Worm (Caenorhabditis elegans) whole organism, mixed stage, embryonic: Measurements from ENCODE around the gene C03H5.4.

ENCODE experiments used
- M03D4.4 ChIP-seq: sonication (generic microtip); optimal IDR thresholded peaks from 2 replicates; lab custom pipeline; 2017; ENCODE audit warnings: mild to moderate bottlenecking, missing genetic modification characterization, missing compliant biosample characterization
- bed-3 ChIP-seq: fragments of 200-800 bp; sonication (Bioruptor generic); optimal IDR thresholded peaks from 3 replicates; lab custom pipeline; 2018; ENCODE audit warnings: mild to moderate bottlenecking, missing genetic modification characterization, moderate library complexity, missing compliant biosample characterization
- blmp-1 ChIP-seq: fragments of 150-350 bp; optimal IDR thresholded peaks from 2 replicates; lab custom pipeline; 2014; ENCODE audit warnings: missing biosample characterization, missing genetic modification characterization
- ceh-39 ChIP-seq: fragments of 150-350 bp; optimal IDR thresholded peaks from 2 replicates; lab custom pipeline; 2014; ENCODE audit warnings: missing biosample characterization, missing genetic modification characterization
- ceh-43 ChIP-seq: fragments of 200-800 bp; sonication (Bioruptor generic); optimal IDR thresholded peaks from 2 replicates; lab custom pipeline; 2018; ENCODE audit warnings: mild to moderate bottlenecking, missing genetic modification characterization, moderate library complexity, missing compliant biosample characterization
- ceh-83 ChIP-seq: fragments of 200-800 bp; sonication (Bioruptor generic); optimal IDR thresholded peaks from 2 replicates; lab custom pipeline; 2018; ENCODE audit warnings: mild to moderate bottlenecking, missing genetic modification characterization, missing compliant biosample characterization
- ces-1 ChIP-seq: fragments of 150-350 bp; optimal IDR thresholded peaks from 2 replicates; lab custom pipeline; 2014; ENCODE audit warnings: missing biosample characterization, missing genetic modification reagents, missing genetic modification characterization
- cnd-1 ChIP-seq: fragments of 200-800 bp; sonication (Bioruptor generic); optimal IDR thresholded peaks from 2 replicates; lab custom pipeline; 2018; ENCODE audit warnings: mild to moderate bottlenecking, missing genetic modification characterization, missing compliant biosample characterization
- drap-1 ChIP-seq: fragments of 200-800 bp; sonication (Bioruptor generic); optimal IDR thresholded peaks from 3 replicates; lab custom pipeline; 2018; ENCODE audit warnings: mild to moderate bottlenecking, missing genetic modification characterization, missing compliant biosample characterization
- elt-1 ChIP-seq: sonication (generic microtip); optimal IDR thresholded peaks from 2 replicates; lab custom pipeline; 2017; ENCODE audit warnings: missing genetic modification characterization, mild to moderate bottlenecking, missing compliant biosample characterization, antibody characterized with exemption, moderate library complexity, borderline replicate concordance; ENCODE audit not compliant: insufficient read depth
- elt-3 ChIP-seq: fragments of 150-350 bp; optimal IDR thresholded peaks from 2 replicates; lab custom pipeline; 2014; ENCODE audit warnings: missing biosample characterization, missing genetic modification characterization
- flh-1 ChIP-seq: fragments of 200-800 bp; sonication (Bioruptor generic); optimal IDR thresholded peaks from 2 replicates; lab custom pipeline; 2018; ENCODE audit warnings: mild to moderate bottlenecking, missing genetic modification characterization, moderate library complexity, missing compliant biosample characterization
- ham-2 ChIP-seq: fragments of 200-800 bp; sonication (Bioruptor generic); optimal IDR thresholded peaks from 2 replicates; lab custom pipeline; 2018; ENCODE audit warnings: mild to moderate bottlenecking, missing genetic modification characterization, missing compliant biosample characterization
- lin-13 ChIP-seq: fragments of 150-350 bp; optimal IDR thresholded peaks from 2 replicates; lab custom pipeline; 2014; ENCODE audit warnings: missing biosample characterization, missing genetic modification characterization
- lin-32 ChIP-seq: fragments of 200-800 bp; sonication (Bioruptor generic); optimal IDR thresholded peaks from 2 replicates; lab custom pipeline; 2018; ENCODE audit warnings: mild to moderate bottlenecking, missing genetic modification characterization, missing compliant biosample characterization
- lsy-2 ChIP-seq: fragments of 150-350 bp; optimal IDR thresholded peaks from 2 replicates; lab custom pipeline; 2014; ENCODE audit warnings: missing biosample characterization, missing genetic modification characterization
- mab-5 ChIP-seq: fragments of 150-350 bp; optimal IDR thresholded peaks from 2 replicates; lab custom pipeline; 2014; ENCODE audit warnings: missing biosample characterization, missing genetic modification characterization
- mls-2 ChIP-seq: sonication (generic microtip); optimal IDR thresholded peaks from 2 replicates; lab custom pipeline; 2016; ENCODE audit warnings: mild to moderate bottlenecking, missing genetic modification characterization, moderate library complexity, missing compliant biosample characterization
- nhr-12 ChIP-seq: fragments of 150-350 bp; optimal IDR thresholded peaks from 2 replicates; lab custom pipeline; 2014; ENCODE audit warnings: missing biosample characterization, missing genetic modification characterization
- nhr-2 ChIP-seq: fragments of 150-350 bp; optimal IDR thresholded peaks from 2 replicates; lab custom pipeline; 2014; ENCODE audit warnings: missing biosample characterization, missing genetic modification characterization
- nhr-237 ChIP-seq: fragments of 150-350 bp; optimal IDR thresholded peaks from 2 replicates; lab custom pipeline; 2014; ENCODE audit warnings: missing biosample characterization, missing genetic modification characterization
- nhr-28 ChIP-seq: fragments of 150-350 bp; optimal IDR thresholded peaks from 2 replicates; lab custom pipeline; 2014; ENCODE audit warnings: missing biosample characterization, missing genetic modification characterization
- nhr-76 ChIP-seq: sonication (generic microtip); optimal IDR thresholded peaks from 2 replicates; lab custom pipeline; 2017; ENCODE audit warnings: missing biosample characterization, missing genetic modification characterization
- pha-4 ChIP-seq: fragments of 150-350 bp; optimal IDR thresholded peaks from 2 replicates; lab custom pipeline; 2018; ENCODE audit warnings: missing biosample characterization, missing genetic modification reagents, missing genetic modification characterization
- snpc-4 ChIP-seq: fragments of 150-350 bp; optimal IDR thresholded peaks from 2 replicates; lab custom pipeline; 2014; ENCODE audit warnings: missing biosample characterization, missing genetic modification characterization
- sptf-1 ChIP-seq: sonication (generic microtip); optimal IDR thresholded peaks from 2 replicates; lab custom pipeline; 2017; ENCODE audit warnings: mild to moderate bottlenecking, missing genetic modification characterization, moderate library complexity, missing compliant biosample characterization
- tbx-8 ChIP-seq: fragments of 200-800 bp; sonication (Bioruptor generic); optimal IDR thresholded peaks from 2 replicates; lab custom pipeline; 2018; ENCODE audit warnings: mild to moderate bottlenecking, missing genetic modification characterization, moderate library complexity, missing compliant biosample characterization
- unc-120 ChIP-seq: sonication (generic microtip); optimal IDR thresholded peaks from 2 replicates; lab custom pipeline; 2017; ENCODE audit warnings: missing genetic modification characterization, missing compliant biosample characterization; ENCODE audit not compliant: poor library complexity, severe bottlenecking
- unc-39 ChIP-seq: fragments of 150-350 bp; optimal IDR thresholded peaks from 2 replicates; lab custom pipeline; 2014; ENCODE audit warnings: missing biosample characterization, missing genetic modification characterization
- unc-62 ChIP-seq: fragments of 150-350 bp; optimal IDR thresholded peaks from 2 replicates; lab custom pipeline; 2014; ENCODE audit warnings: missing biosample characterization, missing genetic modification reagents, missing genetic modification characterization
- zip-8 ChIP-seq: fragments of 150-350 bp; optimal IDR thresholded peaks from 2 replicates; lab custom pipeline; 2014; ENCODE audit warnings: missing biosample characterization, missing genetic modification characterization
- ztf-11 ChIP-seq: fragments of 150-350 bp; optimal IDR thresholded peaks from 2 replicates; lab custom pipeline; 2014; ENCODE audit warnings: missing biosample characterization, missing genetic modification characterization

C03H5.4 gene

DNA sequence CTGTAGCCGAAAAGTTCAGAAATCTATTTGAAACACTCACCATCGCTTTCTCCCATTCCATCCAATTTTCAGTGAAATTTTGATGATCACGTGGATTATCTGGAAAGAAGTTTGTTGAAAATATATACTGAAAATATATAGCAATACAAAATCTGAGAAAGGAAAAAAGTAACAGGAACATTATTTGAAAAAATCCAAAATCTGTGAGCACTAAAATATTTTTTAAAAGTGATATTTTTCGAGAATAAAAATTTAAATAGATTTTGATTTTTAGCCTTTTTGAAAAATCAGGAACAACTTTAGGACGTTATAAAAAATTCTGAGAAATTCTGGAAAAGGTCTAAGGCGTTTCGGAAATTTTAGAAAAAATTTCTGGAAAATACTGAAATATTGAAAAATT lies 18.1 kb upstream of the C03H5.4 start, which contains the start of gene dmsr-4:
dmsr-4 (minus strand) TSS at position 101 of the 400 bp plus-strand sequence.
- TF ChIP-seq ztf-11 (tag; lab: Kevin White, UChicago) (no peak), snpc-4 (no peak), elt-1 (tag; lab: Kevin White, UChicago) (no peak), unc-39 (tag; lab: Kevin White, UChicago) (no peak), pha-4 (tag; lab: Kevin White, UChicago) (no peak), mls-2 (tag; lab: Kevin White, UChicago) (no peak), nhr-12 (tag; lab: Kevin White, UChicago) (no peak)

- no peak for TF ChIP-seq ztf-11 (tag; lab: Kevin White, UChicago)
- no peak for TF ChIP-seq ceh-83 (GFP tag; lab: Kevin White, UChicago)
- no peak for TF ChIP-seq blmp-1 (tag; lab: Kevin White, UChicago)
- no peak for TF ChIP-seq mls-2 (tag; lab: Kevin White, UChicago)
- no peak for TF ChIP-seq lin-13 (tag; lab: Kevin White, UChicago)
- no peak for TF ChIP-seq ham-2
- TF ChIP-seq sptf-1 (tag; lab: Kevin White, UChicago): no peak
- no peak for TF ChIP-seq elt-3 (tag; lab: Kevin White, UChicago)
- no peak for TF ChIP-seq nhr-237 (tag; lab: Kevin White, UChicago)
- TF ChIP-seq snpc-4: no peak
- no peak for TF ChIP-seq flh-1 (GFP tag; lab: Kevin White, UChicago)
- TF ChIP-seq zip-8 (tag; lab: Kevin White, UChicago): no peak
- TF ChIP-seq drap-1 (GFP tag; lab: Kevin White, UChicago): no peak
- no peak for TF ChIP-seq unc-120
- TF ChIP-seq bed-3 (GFP tag; lab: Kevin White, UChicago): no peak
- no peak for TF ChIP-seq mab-5
- no peak for TF ChIP-seq tbx-8
- TF ChIP-seq, all 35 proteins: peak for 0
Observed at ce11 chrII:367455-367854, 7.6 kb upstream of the C03H5.4 start, which contains the start of gene ptr-3. Gene ptr-3, minus strand, starts transcription at chrII:367555.

ce11 chrII:370394-370793 lies 4.7 kb upstream of the C03H5.4 start:
- TF ChIP-seq unc-62 (GFP tag; lab: Kevin White, UChicago): no peak
- TF ChIP-seq elt-1 (tag; lab: Kevin White, UChicago): no peak
- TF ChIP-seq ztf-11 (tag; lab: Kevin White, UChicago): no peak
- TF ChIP-seq lin-13 (tag; lab: Kevin White, UChicago): no peak
- no peak for TF ChIP-seq zip-8 (tag; lab: Kevin White, UChicago)
- no peak for TF ChIP-seq lsy-2 (tag; lab: Kevin White, UChicago)
- TF ChIP-seq snpc-4: no peak
- TF ChIP-seq nhr-2 (tag; lab: Kevin White, UChicago): no peak
- TF ChIP-seq M03D4.4 (tag; lab: Kevin White, UChicago): no peak
- no peak for TF ChIP-seq cnd-1 (tag; lab: Kevin White, UChicago)
- no peak for TF ChIP-seq unc-120
- TF ChIP-seq mls-2 (tag; lab: Kevin White, UChicago): no peak
- no peak for TF ChIP-seq ces-1 (GFP tag; lab: Kevin White, UChicago)
- no peak for TF ChIP-seq nhr-28 (tag; lab: Kevin White, UChicago)

- TF ChIP-seq unc-120: no peak
- no peak for TF ChIP-seq flh-1 (GFP tag; lab: Kevin White, UChicago)
- TF ChIP-seq ztf-11 (tag; lab: Kevin White, UChicago): no peak
- TF ChIP-seq elt-3 (tag; lab: Kevin White, UChicago): no peak
- no peak for TF ChIP-seq ceh-43
- no peak for TF ChIP-seq ceh-39
- no peak for TF ChIP-seq snpc-4
- no peak for TF ChIP-seq nhr-2 (tag; lab: Kevin White, UChicago)
- TF ChIP-seq M03D4.4 (tag; lab: Kevin White, UChicago): no peak
- TF ChIP-seq elt-1 (tag; lab: Kevin White, UChicago): no peak
- TF ChIP-seq unc-39 (tag; lab: Kevin White, UChicago): no peak
- no peak for TF ChIP-seq ces-1 (GFP tag; lab: Kevin White, UChicago)
- no peak for TF ChIP-seq tbx-8
- TF ChIP-seq lin-32: no peak
- TF ChIP-seq cnd-1 (tag; lab: Kevin White, UChicago): no peak
- no peak for TF ChIP-seq nhr-76 (tag; lab: Kevin White, UChicago)
Observed at ce11 chrII:371549-371948, 3.5 kb upstream of the C03H5.4 start.
